Worm (Caenorhabditis elegans) whole organism, L2 larva: ENCODE results near the gene ZK1307.9.

Source experiments
- C34F6.9 ChIP-seq: fragments of 150-350 bp; optimal IDR thresholded peaks from 2 replicates; lab custom pipeline; 2014; ENCODE audit warnings: missing biosample characterization, missing genetic modification characterization
- aly-2 ChIP-seq: fragments of 150-350 bp; optimal IDR thresholded peaks from 2 replicates; lab custom pipeline; 2014; ENCODE audit warnings: missing biosample characterization, missing genetic modification characterization
- ama-1 ChIP-seq: fragments of 150-350 bp; optimal IDR thresholded peaks from 2 replicates; lab custom pipeline; 2018; ENCODE audit warnings: inconsistent platforms
- blmp-1 ChIP-seq: sonication (generic microtip); optimal IDR thresholded peaks from 2 replicates; lab custom pipeline; 2017; ENCODE audit warnings: missing genetic modification characterization, mild to moderate bottlenecking, missing compliant biosample characterization, antibody characterized with exemption, moderate library complexity; ENCODE audit not compliant: insufficient read depth
- ceh-16 ChIP-seq: fragments of 150-350 bp; optimal IDR thresholded peaks from 2 replicates; lab custom pipeline; 2014; ENCODE audit warnings: missing biosample characterization, missing genetic modification characterization
- ceh-82 ChIP-seq: fragments of 150-350 bp; optimal IDR thresholded peaks from 2 replicates; lab custom pipeline; 2014; ENCODE audit warnings: missing biosample characterization, missing genetic modification characterization
- crh-2 ChIP-seq: sonication (generic microtip); optimal IDR thresholded peaks from 2 replicates; lab custom pipeline; 2017; ENCODE audit warnings: missing biosample characterization, missing genetic modification characterization
- dmd-4 ChIP-seq: sonication (generic microtip); optimal IDR thresholded peaks from 2 replicates; lab custom pipeline; 2017; ENCODE audit warnings: missing biosample characterization, missing genetic modification characterization
- egl-27 ChIP-seq: sonication (generic microtip); optimal IDR thresholded peaks from 3 replicates; lab custom pipeline; 2017; ENCODE audit warnings: missing biosample characterization, missing genetic modification reagents, missing genetic modification characterization
- elt-1 ChIP-seq: fragments of 150-350 bp; optimal IDR thresholded peaks from 2 replicates; lab custom pipeline; 2014; ENCODE audit warnings: missing biosample characterization, missing genetic modification characterization
- elt-3 ChIP-seq: sonication (generic microtip); optimal IDR thresholded peaks from 2 replicates; lab custom pipeline; 2017; ENCODE audit warnings: missing biosample characterization, missing genetic modification characterization
- fos-1 ChIP-seq: fragments of 150-350 bp; optimal IDR thresholded peaks from 2 replicates; lab custom pipeline; 2014; ENCODE audit warnings: missing biosample characterization, missing genetic modification characterization
- gmeb-1 ChIP-seq: fragments of 150-350 bp; optimal IDR thresholded peaks from 2 replicates; lab custom pipeline; 2014; ENCODE audit warnings: missing biosample characterization, missing genetic modification characterization
- lin-11 ChIP-seq: fragments of 150-350 bp; sonication (generic microtip); optimal IDR thresholded peaks from 2 replicates; lab custom pipeline; 2014; ENCODE audit warnings: missing biosample characterization, missing genetic modification characterization, inconsistent platforms, mixed read lengths
- lin-13 ChIP-seq: fragments of 150-350 bp; optimal IDR thresholded peaks from 2 replicates; lab custom pipeline; 2014; ENCODE audit warnings: missing biosample characterization, missing genetic modification reagents, missing genetic modification characterization
- lin-39 ChIP-seq: fragments of 150-350 bp; optimal IDR thresholded peaks from 2 replicates; lab custom pipeline; 2014; ENCODE audit warnings: missing biosample characterization, missing genetic modification reagents, missing genetic modification characterization
- lsy-2 ChIP-seq, 2 experiments: fragments of 150-350 bp in 1 of 2; sonication (generic microtip) in 1 of 2; optimal IDR thresholded peaks; 2 replicates each; lab custom pipeline; 2014 to 2017; ENCODE audit warnings: missing biosample characterization in 2 of 2, missing genetic modification characterization in 2 of 2
- mab-5 ChIP-seq: fragments of 150-350 bp; optimal IDR thresholded peaks from 2 replicates; lab custom pipeline; 2014; ENCODE audit warnings: missing biosample characterization, missing genetic modification characterization
- mbf-1 ChIP-seq: sonication (generic microtip); optimal IDR thresholded peaks from 2 replicates; lab custom pipeline; 2017; ENCODE audit warnings: missing biosample characterization, missing genetic modification characterization
- mdl-1 ChIP-seq, 2 experiments: fragments of 150-350 bp in 1 of 2; sonication (generic microtip) in 1 of 2; optimal IDR thresholded peaks; 2 replicates each; lab custom pipeline; 2017; ENCODE audit warnings: missing biosample characterization in 2 of 2, missing genetic modification characterization in 2 of 2
- nhr-11 ChIP-seq: fragments of 150-350 bp; optimal IDR thresholded peaks from 2 replicates; lab custom pipeline; 2014; ENCODE audit warnings: missing biosample characterization, missing genetic modification characterization
- nhr-129 ChIP-seq: fragments of 150-350 bp; optimal IDR thresholded peaks from 2 replicates; lab custom pipeline; 2014; ENCODE audit warnings: missing biosample characterization, missing genetic modification characterization
- nhr-21 ChIP-seq: fragments of 150-350 bp; optimal IDR thresholded peaks from 2 replicates; lab custom pipeline; 2014; ENCODE audit warnings: missing biosample characterization, missing genetic modification characterization
- nhr-23 ChIP-seq: fragments of 150-350 bp; optimal IDR thresholded peaks from 2 replicates; lab custom pipeline; 2014; ENCODE audit warnings: missing biosample characterization, missing genetic modification reagents, missing genetic modification characterization
- nhr-25 ChIP-seq: fragments of 150-350 bp; sonication (generic microtip); optimal IDR thresholded peaks from 3 replicates; lab custom pipeline; 2014; ENCODE audit warnings: missing biosample characterization, missing genetic modification characterization
- nhr-6 ChIP-seq: fragments of 150-350 bp; optimal IDR thresholded peaks from 2 replicates; lab custom pipeline; 2014; ENCODE audit warnings: missing biosample characterization, missing genetic modification characterization
- peb-1 ChIP-seq: fragments of 150-350 bp; optimal IDR thresholded peaks from 2 replicates; lab custom pipeline; 2014; ENCODE audit warnings: missing biosample characterization, missing genetic modification characterization
- skn-1 ChIP-seq: sonication (generic microtip); optimal IDR thresholded peaks from 2 replicates; lab custom pipeline; 2017; ENCODE audit warnings: missing biosample characterization, missing genetic modification characterization
- sma-3 ChIP-seq: sonication (generic microtip); optimal IDR thresholded peaks from 2 replicates; lab custom pipeline; 2016; ENCODE audit warnings: missing genetic modification reagents, missing genetic modification characterization, missing compliant biosample characterization
- sma-9 ChIP-seq, 2 experiments: fragments of 150-350 bp in 1 of 2; sonication (generic microtip) in 1 of 2; optimal IDR thresholded peaks; 2 replicates each; lab custom pipeline; 2014 to 2016; ENCODE audit warnings: missing genetic modification characterization in 2 of 2, mild to moderate bottlenecking in 1 of 2, missing biosample characterization in 1 of 2, missing compliant biosample characterization in 1 of 2, missing genetic modification reagents in 1 of 2, moderate library complexity in 1 of 2
- snpc-4 ChIP-seq: fragments of 150-350 bp; optimal IDR thresholded peaks from 2 replicates; lab custom pipeline; 2014; ENCODE audit warnings: missing biosample characterization, missing genetic modification characterization
- unc-39 ChIP-seq: fragments of 150-350 bp; optimal IDR thresholded peaks from 2 replicates; lab custom pipeline; 2014; ENCODE audit warnings: missing biosample characterization, missing genetic modification characterization
- unc-55 ChIP-seq: fragments of 150-350 bp; sonication (generic microtip); optimal IDR thresholded peaks from 3 replicates; lab custom pipeline; 2014; ENCODE audit warnings: missing biosample characterization, missing genetic modification reagents, missing genetic modification characterization
- unc-62 ChIP-seq: fragments of 150-350 bp; optimal IDR thresholded peaks from 2 replicates; lab custom pipeline; 2014; ENCODE audit warnings: missing biosample characterization, missing genetic modification reagents, missing genetic modification characterization
- ztf-1 ChIP-seq: fragments of 200-800 bp; sonication (Bioruptor generic); conservative IDR thresholded peaks from 2 replicates; pipeline ENCODE4 v1.3.6; 2022; ENCODE audit warnings: missing genetic modification characterization, missing compliant biosample characterization
- ztf-11 ChIP-seq: sonication (generic microtip); optimal IDR thresholded peaks from 2 replicates; lab custom pipeline; 2017; ENCODE audit warnings: missing biosample characterization, missing genetic modification characterization
- ztf-4 ChIP-seq: fragments of 150-350 bp; optimal IDR thresholded peaks from 2 replicates; lab custom pipeline; 2014; ENCODE audit warnings: missing biosample characterization, missing genetic modification characterization

The ZK1307.9 gene

DNA sequence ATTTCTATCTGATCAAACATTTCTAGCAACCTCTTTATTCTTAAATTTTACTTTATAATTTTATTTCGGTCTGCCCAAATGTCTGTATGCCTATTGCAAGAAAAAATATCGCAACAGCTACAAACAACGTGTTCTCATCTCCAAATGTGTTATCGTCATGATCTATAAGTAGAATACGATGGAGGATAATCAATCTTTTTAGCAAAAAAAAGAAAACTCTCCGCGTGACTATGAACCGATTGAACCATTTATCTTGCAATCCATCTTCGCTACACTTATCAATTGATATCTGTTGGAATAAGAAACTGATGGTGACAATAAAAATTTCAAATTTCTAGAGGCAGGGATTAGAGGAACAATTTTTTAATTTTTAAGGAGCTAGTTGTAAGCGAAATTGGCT, 43.3 kb upstream of the ZK1307.9 start:
- no peak for TF ChIP-seq lsy-2 (tag; optimal IDR thresholded peaks at IDR 0.05; lab: Kevin White, UChicago)
- peak; percentile 87 for TF ChIP-seq sma-9 (GFP tag; optimal IDR thresholded peaks at IDR 0.05; lab: Kevin White, UChicago)
- TF ChIP-seq sma-9 (tag; optimal IDR thresholded peaks at IDR 0.05; lab: Kevin White, UChicago) = no peak
- TF ChIP-seq unc-55 (GFP tag; lab: Kevin White, UChicago) = no peak
- peak; percentile 6 for TF ChIP-seq C34F6.9 (tag; lab: Kevin White, UChicago)
- no peak for TF ChIP-seq elt-1 (tag; lab: Kevin White, UChicago)
- TF ChIP-seq nhr-25 (tag; lab: Kevin White, UChicago) = peak; percentile 57
- TF ChIP-seq nhr-21 (tag; lab: Kevin White, UChicago) = peak; percentile 54
- peak in 1 of 2 experiments; percentile 4 for TF ChIP-seq mdl-1 (tag; optimal IDR thresholded peaks at IDR 0.05; lab: Kevin White, UChicago)
- TF ChIP-seq blmp-1 (tag; lab: Kevin White, UChicago) = peak; percentile 72
- TF ChIP-seq ceh-16 (tag; lab: Kevin White, UChicago) = peak; percentile 49

DNA sequence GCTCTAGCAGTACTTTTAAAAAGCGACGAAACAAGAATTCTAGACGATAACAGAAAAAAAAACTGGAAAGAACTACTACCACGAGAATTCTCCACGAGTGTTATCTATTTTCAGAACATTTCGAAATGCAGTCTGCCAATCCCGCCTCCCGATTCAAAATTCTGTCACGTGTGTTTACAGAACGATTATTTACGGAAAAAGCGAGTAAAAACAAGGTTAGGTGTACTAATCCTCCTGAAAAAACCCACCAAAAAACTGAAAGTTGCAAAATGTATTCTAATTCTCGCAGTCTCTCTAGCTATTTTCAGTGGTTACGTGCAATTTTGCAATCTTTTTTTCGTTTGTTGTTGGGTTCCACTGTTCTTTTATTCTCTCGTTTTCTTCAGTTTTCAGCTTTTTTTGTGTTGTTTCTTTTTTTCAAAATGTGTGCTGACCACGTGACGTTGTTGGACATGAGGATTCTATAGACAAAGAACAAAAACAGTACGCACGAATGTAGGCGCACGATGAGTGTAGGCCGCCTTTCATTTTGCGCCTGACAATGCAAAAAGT, 42.7 kb upstream of the ZK1307.9 start:
- peak; percentile 39 for TF ChIP-seq C34F6.9 (tag; lab: Kevin White, UChicago)
- TF ChIP-seq ztf-1 (GFP tag; lab: Robert Waterston, UW) = no peak
- no peak for TF ChIP-seq nhr-23 (tag; lab: Kevin White, UChicago)
- no peak for TF ChIP-seq egl-27 (tag; lab: Kevin White, UChicago)
- no peak for TF ChIP-seq lin-11 (tag; lab: Kevin White, UChicago)
- TF ChIP-seq dmd-4 (tag; lab: Kevin White, UChicago) = no peak
- TF ChIP-seq lin-13 (GFP tag; lab: Kevin White, UChicago) = no peak
- TF ChIP-seq mbf-1 (tag; lab: Kevin White, UChicago) = no peak
- no peak for TF ChIP-seq skn-1 (tag; lab: Kevin White, UChicago)
- no peak for TF ChIP-seq snpc-4
- no peak for TF ChIP-seq gmeb-1 (tag; lab: Kevin White, UChicago)
- TF ChIP-seq unc-62 = no peak
- no peak for TF ChIP-seq aly-2 (tag; lab: Kevin White, UChicago)
- TF ChIP-seq unc-55 (GFP tag; lab: Kevin White, UChicago) = peak; percentile 72
- no peak for TF ChIP-seq nhr-129 (tag; lab: Kevin White, UChicago)
- no peak for TF ChIP-seq elt-1 (tag; lab: Kevin White, UChicago)
- TF ChIP-seq mdl-1 (tag; optimal IDR thresholded peaks at IDR 0.05; lab: Kevin White, UChicago) = peak in 1 of 2 experiments; percentile 12
- no peak for TF ChIP-seq lin-39 (tag; lab: Kevin White, UChicago)
- no peak for TF ChIP-seq ama-1
- TF ChIP-seq sma-9 (GFP tag; optimal IDR thresholded peaks at IDR 0.05; lab: Kevin White, UChicago) = no peak
- no peak for TF ChIP-seq sma-9 (tag; optimal IDR thresholded peaks at IDR 0.05; lab: Kevin White, UChicago)
- TF ChIP-seq nhr-6 (tag; lab: Kevin White, UChicago) = no peak
- no peak for TF ChIP-seq nhr-25 (tag; lab: Kevin White, UChicago)
- TF ChIP-seq ztf-11 (tag; lab: Kevin White, UChicago) = no peak
- TF ChIP-seq sma-3 (GFP tag; lab: Kevin White, UChicago) = no peak
- TF ChIP-seq ceh-82 (tag; lab: Kevin White, UChicago) = no peak
- no peak for TF ChIP-seq elt-3 (tag; lab: Kevin White, UChicago)
- TF ChIP-seq nhr-21 (tag; lab: Kevin White, UChicago) = no peak
- no peak for TF ChIP-seq mab-5 (tag; lab: Kevin White, UChicago)
- no peak for TF ChIP-seq ztf-4 (tag; lab: Kevin White, UChicago)
- no peak for TF ChIP-seq blmp-1 (tag; lab: Kevin White, UChicago)
- TF ChIP-seq nhr-11 (tag; lab: Kevin White, UChicago) = no peak
- no peak for TF ChIP-seq peb-1 (tag; lab: Kevin White, UChicago)
- peak; percentile 30 for TF ChIP-seq crh-2 (tag; lab: Kevin White, UChicago)

DNA sequence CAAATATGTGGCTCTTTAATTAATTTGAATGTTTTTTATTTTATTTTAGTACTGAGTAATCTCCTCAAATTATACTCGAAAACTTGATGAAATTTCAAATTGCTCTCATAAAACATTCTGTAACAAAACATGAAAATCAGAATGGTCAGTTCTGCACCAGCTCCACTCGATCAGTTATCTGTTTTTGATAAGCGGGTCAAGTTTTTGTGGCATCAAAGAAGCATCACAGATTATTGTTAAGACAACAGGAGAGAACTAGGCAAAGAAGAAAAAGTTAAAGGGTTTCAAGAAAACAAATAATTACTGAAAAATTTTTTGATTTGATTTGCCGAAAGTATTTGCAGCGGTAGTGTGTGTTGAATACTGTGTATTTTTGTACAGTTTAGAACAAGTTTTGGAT, 42.2 kb upstream of the ZK1307.9 start:
- TF ChIP-seq unc-55 (GFP tag; lab: Kevin White, UChicago) (no peak), ztf-11 (tag; lab: Kevin White, UChicago) (no peak), sma-9 (GFP tag; optimal IDR thresholded peaks at IDR 0.05; lab: Kevin White, UChicago) (peak; percentile 52), sma-9 (tag; optimal IDR thresholded peaks at IDR 0.05; lab: Kevin White, UChicago) (no peak), unc-39 (tag; lab: Kevin White, UChicago) (no peak), fos-1 (tag; lab: Kevin White, UChicago) (no peak)
- TF ChIP-seq, all 48 proteins: peak for 1
